Worm (Caenorhabditis elegans): ENCODE data around the gene F57B1.1.

DNA sequence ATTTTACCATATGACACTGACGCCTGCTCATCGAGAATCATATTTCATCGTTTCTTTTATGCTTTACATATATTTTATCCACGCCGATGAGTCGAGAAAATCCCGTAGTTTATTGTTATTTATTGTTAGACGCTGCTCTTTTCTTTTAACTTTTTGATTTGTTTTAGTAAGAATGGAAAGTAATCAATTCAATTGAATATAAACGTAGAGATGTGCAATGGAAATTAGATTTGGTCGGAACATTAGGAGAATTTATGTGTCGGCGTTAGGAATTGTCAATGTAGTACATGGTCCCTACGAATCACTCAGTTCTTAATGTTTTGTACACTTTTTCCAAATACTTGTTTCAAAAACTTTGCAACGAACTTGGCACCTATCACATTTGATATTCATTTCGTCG lies 30.2 kb downstream of the F57B1.1 start:
- TF ChIP-seq unc-62 (GFP tag; optimal IDR thresholded peaks at IDR 0.05): no peak
- TF ChIP-seq snpc-4 (tag; optimal IDR thresholded peaks at IDR 0.05): no peak
- TF ChIP-seq pha-4 (tag; optimal IDR thresholded peaks at IDR 0.05): no peak
- TF ChIP-seq ztf-11 (tag; optimal IDR thresholded peaks at IDR 0.05): no peak
- TF ChIP-seq mab-5 (tag; optimal IDR thresholded peaks at IDR 0.05): no peak
- TF ChIP-seq nhr-76 (tag; optimal IDR thresholded peaks at IDR 0.05): no peak
- TF ChIP-seq blmp-1 (tag; optimal IDR thresholded peaks at IDR 0.05): no peak
- no peak for TF ChIP-seq zip-8 (tag; optimal IDR thresholded peaks at IDR 0.05)
- no peak for TF ChIP-seq cnd-1 (tag; optimal IDR thresholded peaks at IDR 0.05)
- TF ChIP-seq lin-13 (tag; optimal IDR thresholded peaks at IDR 0.05): no peak
- no peak for TF ChIP-seq ceh-43 (GFP tag; optimal IDR thresholded peaks at IDR 0.05)
